Worm (Caenorhabditis elegans) whole organism, young adult: ENCODE measurements around the gene atp-4.

ENCODE experiments used
- B0035.1 ChIP-seq: sonication (generic microtip); optimal IDR thresholded peaks from 2 replicates; lab custom pipeline; 2016; ENCODE audit warnings: missing genetic modification characterization, mild to moderate bottlenecking, missing compliant biosample characterization, missing genotype, missing genetic modification reagents
- B0261.1 ChIP-seq: sonication (generic microtip); optimal IDR thresholded peaks from 2 replicates; lab custom pipeline; 2016; ENCODE audit warnings: mild to moderate bottlenecking, missing genetic modification characterization, moderate library complexity, missing compliant biosample characterization
- C06A6.2 ChIP-seq: fragments of 200-800 bp; sonication (Bioruptor generic); conservative IDR thresholded peaks from 2 replicates; pipeline ENCODE4 v1.3.6; 2022; ENCODE audit warnings: missing genetic modification characterization, missing compliant biosample characterization
- D2030.7 ChIP-seq: fragments of 200-800 bp; sonication (Bioruptor generic); IDR thresholded peaks from 2 replicates; pipeline ENCODE4 v1.3.6; 2022; ENCODE audit warnings: missing genetic modification reagents, missing genetic modification characterization, missing compliant biosample characterization
- F33H1.4 ChIP-seq: fragments of 200-800 bp; sonication (Bioruptor generic); IDR thresholded peaks from 2 replicates; pipeline ENCODE4 v1.3.6; 2022; ENCODE audit warnings: missing genetic modification reagents, missing genetic modification characterization, missing compliant biosample characterization
- F39B2.1 ChIP-seq: fragments of 200-800 bp; sonication (Bioruptor generic); IDR thresholded peaks from 2 replicates; pipeline ENCODE4 v1.3.6; 2022; ENCODE audit warnings: missing genetic modification reagents, missing genetic modification characterization, missing compliant biosample characterization
- F52B5.7 ChIP-seq: sonication (generic microtip); optimal IDR thresholded peaks from 2 replicates; lab custom pipeline; 2016; ENCODE audit warnings: mild to moderate bottlenecking, missing genetic modification characterization, missing compliant biosample characterization
- F57A8.1 ChIP-seq: fragments of 200-800 bp; sonication (Bioruptor generic); optimal IDR thresholded peaks from 2 replicates; lab custom pipeline; 2018; ENCODE audit warnings: mild to moderate bottlenecking, missing genetic modification characterization, moderate library complexity, missing compliant biosample characterization
- K11D2.4 ChIP-seq: fragments of 200-800 bp; sonication (Bioruptor generic); IDR thresholded peaks from 2 replicates; pipeline ENCODE4 v1.3.6; 2022; ENCODE audit warnings: missing genetic modification reagents, missing genetic modification characterization, missing compliant biosample characterization
- Y53F4B.3 ChIP-seq: fragments of 200-800 bp; sonication (Bioruptor generic); IDR thresholded peaks from 2 replicates; pipeline ENCODE4 v1.3.6; 2022; ENCODE audit warnings: missing genetic modification reagents, missing genetic modification characterization, missing compliant biosample characterization
- Y56A3A.18 ChIP-seq: fragments of 200-800 bp; sonication (Bioruptor generic); IDR thresholded peaks from 2 replicates; pipeline ENCODE4 v1.3.6; 2022; ENCODE audit warnings: missing genetic modification reagents, missing genetic modification characterization, missing compliant biosample characterization
- Y67H2A.10 ChIP-seq: fragments of 200-800 bp; sonication (Bioruptor generic); conservative IDR thresholded peaks from 2 replicates; pipeline ENCODE4 v1.3.6; 2022; ENCODE audit warnings: missing genetic modification reagents, missing genetic modification characterization, missing compliant biosample characterization
- Y79H2A.3 ChIP-seq: fragments of 200-800 bp; sonication (Bioruptor generic); conservative IDR thresholded peaks from 2 replicates; pipeline ENCODE4 v1.3.6; 2022; ENCODE audit warnings: missing genetic modification reagents, missing genetic modification characterization, missing compliant biosample characterization
- aptf-3 ChIP-seq: fragments of 200-800 bp; sonication (Bioruptor generic); IDR thresholded peaks from 2 replicates; pipeline ENCODE4 v1.3.6; 2022; ENCODE audit warnings: missing genetic modification characterization, missing compliant biosample characterization
- atf-7 ChIP-seq: sonication (generic microtip); optimal IDR thresholded peaks from 2 replicates; lab custom pipeline; 2017; ENCODE audit warnings: mild to moderate bottlenecking, missing genetic modification characterization, missing compliant biosample characterization
- athp-1 ChIP-seq: sonication (generic microtip); optimal IDR thresholded peaks from 2 replicates; lab custom pipeline; 2017; ENCODE audit warnings: mild to moderate bottlenecking, missing genetic modification characterization, missing compliant biosample characterization
- attf-5 ChIP-seq: fragments of 200-800 bp; sonication (Bioruptor generic); optimal IDR thresholded peaks from 2 replicates; lab custom pipeline; 2018; ENCODE audit warnings: mild to moderate bottlenecking, missing genetic modification characterization, missing compliant biosample characterization
- attf-6 ChIP-seq: fragments of 200-800 bp; sonication (Bioruptor generic); IDR thresholded peaks from 2 replicates; pipeline ENCODE4 v1.3.6; 2022; ENCODE audit warnings: missing genetic modification reagents, missing genetic modification characterization, missing compliant biosample characterization
- bed-2 ChIP-seq: fragments of 200-800 bp; sonication (Bioruptor generic); IDR thresholded peaks from 2 replicates; pipeline ENCODE4 v1.3.6; 2022; ENCODE audit warnings: missing genetic modification reagents, missing genetic modification characterization, missing compliant biosample characterization
- cebp-1 ChIP-seq, 2 experiments: fragments of 200-800 bp in 1 of 2; sonication (Bioruptor generic) in 1 of 2; sonication (generic microtip) in 1 of 2; IDR thresholded peaks in 1 of 2; optimal IDR thresholded peaks in 1 of 2; 2 replicates each; pipeline versions ENCODE4 v1.3.6 to Lab custom; 2017 to 2022; ENCODE audit warnings: missing compliant biosample characterization in 2 of 2, missing genetic modification characterization in 2 of 2, mild to moderate bottlenecking in 1 of 2, missing genetic modification reagents in 1 of 2, moderate library complexity in 1 of 2
- ceh-100 ChIP-seq: fragments of 200-800 bp; sonication (Bioruptor generic); IDR thresholded peaks from 2 replicates; pipeline ENCODE4 v1.3.6; 2022; ENCODE audit warnings: missing genetic modification reagents, missing genetic modification characterization, missing compliant biosample characterization
- ceh-58 ChIP-seq: fragments of 200-800 bp; sonication (Bioruptor generic); IDR thresholded peaks from 2 replicates; pipeline ENCODE4 v1.3.6; 2022; ENCODE audit warnings: missing genetic modification characterization, missing compliant biosample characterization
- dox-1 ChIP-seq: fragments of 200-800 bp; sonication (Bioruptor generic); IDR thresholded peaks from 2 replicates; pipeline ENCODE4 v1.3.6; 2022; ENCODE audit warnings: missing genetic modification reagents, missing genetic modification characterization, missing compliant biosample characterization
- dpff-1 ChIP-seq: sonication (generic microtip); optimal IDR thresholded peaks from 2 replicates; lab custom pipeline; 2017; ENCODE audit warnings: mild to moderate bottlenecking, missing genetic modification characterization, missing compliant biosample characterization
- ekl-4 ChIP-seq: fragments of 200-800 bp; sonication (Bioruptor generic); IDR thresholded peaks from 2 replicates; pipeline ENCODE4 v1.3.6; 2022; ENCODE audit warnings: missing genetic modification reagents, missing genetic modification characterization, missing compliant biosample characterization
- him-1 ChIP-seq: sonication (generic microtip); optimal IDR thresholded peaks from 2 replicates; lab custom pipeline; 2016; ENCODE audit warnings: missing genotype, missing genetic modification reagents, missing genetic modification characterization, missing compliant biosample characterization
- hrde-1 ChIP-seq: sonication (generic microtip); optimal IDR thresholded peaks from 2 replicates; lab custom pipeline; 2016; ENCODE audit warnings: missing genetic modification characterization, mild to moderate bottlenecking, missing compliant biosample characterization, moderate library complexity, missing genotype, missing genetic modification reagents, borderline replicate concordance
- lin-40 ChIP-seq: sonication (generic microtip); optimal IDR thresholded peaks from 2 replicates; lab custom pipeline; 2016; ENCODE audit warnings: missing genetic modification characterization, mild to moderate bottlenecking, missing compliant biosample characterization, missing genotype, missing genetic modification reagents
- lin-54 ChIP-seq: fragments of 200-800 bp; sonication (Bioruptor generic); optimal IDR thresholded peaks from 2 replicates; lab custom pipeline; 2018; ENCODE audit warnings: mild to moderate bottlenecking, missing genetic modification characterization, missing compliant biosample characterization
- lir-1 ChIP-seq: fragments of 200-800 bp; sonication (Bioruptor generic); conservative IDR thresholded peaks from 2 replicates; pipeline ENCODE4 v1.3.6; 2022; ENCODE audit warnings: missing genetic modification reagents, missing genetic modification characterization, missing compliant biosample characterization
- madf-6 ChIP-seq: fragments of 200-800 bp; sonication (Bioruptor generic); IDR thresholded peaks from 2 replicates; pipeline ENCODE4 v1.3.6; 2022; ENCODE audit warnings: missing genetic modification reagents, missing genetic modification characterization, missing compliant biosample characterization
- madf-8 ChIP-seq: fragments of 200-800 bp; sonication (Bioruptor generic); conservative IDR thresholded peaks from 2 replicates; pipeline ENCODE4 v1.3.6; 2022; ENCODE audit warnings: missing genetic modification reagents, missing genetic modification characterization, missing compliant biosample characterization
- mes-4 ChIP-seq: sonication (generic microtip); optimal IDR thresholded peaks from 2 replicates; lab custom pipeline; 2016; ENCODE audit warnings: missing genotype, missing genetic modification characterization, missing compliant biosample characterization
- nfya-1 ChIP-seq: sonication (generic microtip); optimal IDR thresholded peaks from 2 replicates; lab custom pipeline; 2017; ENCODE audit warnings: antibody characterized with exemption, missing compliant biosample characterization, missing genetic modification characterization, borderline replicate concordance; ENCODE audit not compliant: insufficient read depth
- nfyb-1 ChIP-seq: fragments of 200-800 bp; sonication (Bioruptor generic); IDR thresholded peaks from 2 replicates; pipeline ENCODE4 v1.3.6; 2022; ENCODE audit warnings: missing genetic modification reagents, missing genetic modification characterization, missing compliant biosample characterization
- nhr-80 ChIP-seq: sonication (generic microtip); optimal IDR thresholded peaks from 2 replicates; lab custom pipeline; 2016; ENCODE audit warnings: missing genetic modification characterization, missing compliant biosample characterization
- nhr-90 ChIP-seq: sonication (generic microtip); optimal IDR thresholded peaks from 2 replicates; lab custom pipeline; 2016; ENCODE audit warnings: missing genotype, mild to moderate bottlenecking, missing genetic modification characterization, missing compliant biosample characterization
- pha-4 ChIP-seq: fragments of 150-350 bp; sonication (generic microtip); optimal IDR thresholded peaks from 2 replicates; lab custom pipeline; 2014; ENCODE audit warnings: missing biosample characterization, missing genetic modification reagents, missing genetic modification characterization
- snpc-1.1 ChIP-seq: sonication (generic microtip); optimal IDR thresholded peaks from 2 replicates; lab custom pipeline; 2017; ENCODE audit warnings: missing genetic modification characterization, mild to moderate bottlenecking, missing compliant biosample characterization, antibody characterized with exemption, moderate library complexity, missing genotype, missing genetic modification reagents; ENCODE audit not compliant: insufficient read depth
- snpc-1.3 ChIP-seq: sonication (generic microtip); optimal IDR thresholded peaks from 2 replicates; lab custom pipeline; 2017; ENCODE audit warnings: missing genetic modification characterization, mild to moderate bottlenecking, missing compliant biosample characterization, antibody characterized with exemption, moderate library complexity, missing genotype, missing genetic modification reagents; ENCODE audit not compliant: insufficient read depth
- somi-1 ChIP-seq: fragments of 200-800 bp; sonication (Bioruptor generic); optimal IDR thresholded peaks from 2 replicates; lab custom pipeline; 2018; ENCODE audit warnings: mild to moderate bottlenecking, missing genetic modification characterization, missing compliant biosample characterization
- sptf-2 ChIP-seq: fragments of 200-800 bp; sonication (Bioruptor generic); optimal IDR thresholded peaks from 2 replicates; lab custom pipeline; 2018; ENCODE audit warnings: mild to moderate bottlenecking, missing genetic modification characterization, missing compliant biosample characterization
- tlf-1 ChIP-seq: fragments of 200-800 bp; sonication (Bioruptor generic); optimal IDR thresholded peaks from 2 replicates; lab custom pipeline; 2018; ENCODE audit warnings: mild to moderate bottlenecking, missing genetic modification characterization, missing compliant biosample characterization
- unc-130 ChIP-seq: sonication (generic microtip); optimal IDR thresholded peaks from 2 replicates; lab custom pipeline; 2016; ENCODE audit warnings: missing genetic modification reagents, missing genetic modification characterization, missing compliant biosample characterization
- xnd-1 ChIP-seq: sonication (generic microtip); optimal IDR thresholded peaks from 2 replicates; lab custom pipeline; 2016; ENCODE audit warnings: missing genotype, missing genetic modification reagents, missing genetic modification characterization, missing compliant biosample characterization
- ztf-26 ChIP-seq: sonication (generic microtip); optimal IDR thresholded peaks from 2 replicates; lab custom pipeline; 2017; ENCODE audit warnings: missing genetic modification characterization, missing compliant biosample characterization
- ztf-6 ChIP-seq: fragments of 200-800 bp; sonication (Bioruptor generic); IDR thresholded peaks from 2 replicates; pipeline ENCODE4 v1.3.6; 2022; ENCODE audit warnings: missing genetic modification reagents, missing genetic modification characterization, missing compliant biosample characterization

The atp-4 gene

ce11 chrV:6427433-6427832 lies 521 bp upstream of the atp-4 start (continued):
- no peak for TF ChIP-seq atf-7 (tag; lab: Kevin White, UChicago)
- peak; percentile 37; the same call in 1 of the 2 replicates for TF ChIP-seq K11D2.4
- no peak for TF ChIP-seq mes-4 (tag; lab: Kevin White, UChicago)
- TF ChIP-seq ztf-26 (tag; lab: Kevin White, UChicago): no peak
- TF ChIP-seq ekl-4 (GFP tag; lab: Robert Waterston, UW): peak; percentile 24; the same call in 1 of the 2 replicates
- TF ChIP-seq nfya-1 (tag; lab: Kevin White, UChicago): no peak
- TF ChIP-seq tlf-1 (GFP tag; lab: Kevin White, UChicago): no peak
- no peak for TF ChIP-seq lin-40 (tag; lab: Kevin White, UChicago)
- no peak for TF ChIP-seq somi-1 (GFP tag; lab: Kevin White, UChicago)
- TF ChIP-seq cebp-1 (GFP tag; IDR thresholded peaks at IDR 0.05; lab: Robert Waterston, UW): no peak
- peak; percentile 27 for TF ChIP-seq cebp-1 (tag; optimal IDR thresholded peaks at IDR 0.05; lab: Kevin White, UChicago)
- TF ChIP-seq pha-4: no peak
- 0 out of 2 replicates have a peak, but pooled peaks have one; percentile 50 for TF ChIP-seq nfyb-1 (GFP tag; lab: Robert Waterston, UW)
- TF ChIP-seq him-1 (tag; lab: Kevin White, UChicago): no peak
- TF ChIP-seq athp-1 (tag; lab: Kevin White, UChicago): no peak
- TF ChIP-seq B0261.1 (tag; lab: Kevin White, UChicago): no peak
- TF ChIP-seq hrde-1 (tag; lab: Kevin White, UChicago): no peak
- no peak for TF ChIP-seq Y56A3A.18 (GFP tag; lab: Robert Waterston, UW)
- no peak for TF ChIP-seq aptf-3 (GFP tag; lab: Robert Waterston, UW)
- TF ChIP-seq F39B2.1 (GFP tag; lab: Robert Waterston, UW): no peak
- no peak for TF ChIP-seq F52B5.7
- peak; percentile 37; the same call in 1 of the 2 replicates for TF ChIP-seq F33H1.4 (GFP tag; lab: Robert Waterston, UW)
- peak; percentile 13; the same call in 1 of the 2 replicates for TF ChIP-seq D2030.7 (GFP tag; lab: Robert Waterston, UW)
- peak; percentile 37; the same call in 1 of the 2 replicates for TF ChIP-seq ztf-6
- no peak for TF ChIP-seq nhr-90
- no peak for TF ChIP-seq bed-2 (GFP tag; lab: Robert Waterston, UW)
- no peak for TF ChIP-seq madf-8 (GFP tag; lab: Robert Waterston, UW)
- TF ChIP-seq F57A8.1 (GFP tag; lab: Kevin White, UChicago): no peak
- TF ChIP-seq attf-5 (GFP tag; lab: Kevin White, UChicago): no peak
- TF ChIP-seq ceh-58 (GFP tag; lab: Robert Waterston, UW): no peak
- peak; percentile 52; the same call in 1 of the 2 replicates for TF ChIP-seq madf-6 (GFP tag; lab: Robert Waterston, UW)
- TF ChIP-seq Y79H2A.3 (GFP tag; lab: Robert Waterston, UW): no peak
- no peak for TF ChIP-seq snpc-1.3 (tag; lab: Kevin White, UChicago)
- no peak for TF ChIP-seq attf-6

- no peak for TF ChIP-seq snpc-1.1 (tag; lab: Kevin White, UChicago)
- no peak for TF ChIP-seq ceh-100 (GFP tag; lab: Robert Waterston, UW)
- TF ChIP-seq dpff-1 (tag; lab: Kevin White, UChicago): no peak
- peak; percentile 16 for TF ChIP-seq nhr-80 (tag; lab: Kevin White, UChicago)
- no peak for TF ChIP-seq tlf-1 (GFP tag; lab: Kevin White, UChicago)
- TF ChIP-seq Y67H2A.10: no peak
- no peak for TF ChIP-seq xnd-1 (tag; lab: Kevin White, UChicago)
- TF ChIP-seq atf-7 (tag; lab: Kevin White, UChicago): no peak
- no peak for TF ChIP-seq C06A6.2 (GFP tag; lab: Robert Waterston, UW)
- no peak for TF ChIP-seq unc-130
- TF ChIP-seq B0035.1 (tag; lab: Kevin White, UChicago): no peak
- no peak for TF ChIP-seq bed-2 (GFP tag; lab: Robert Waterston, UW)
- TF ChIP-seq Y53F4B.3 (GFP tag; lab: Robert Waterston, UW): no peak
- 0 out of 2 replicates have a peak, but pooled peaks have one; percentile 15 for TF ChIP-seq nfyb-1 (GFP tag; lab: Robert Waterston, UW)
- no peak for TF ChIP-seq sptf-2 (GFP tag; lab: Kevin White, UChicago)
- no peak for TF ChIP-seq lin-54 (GFP tag; lab: Kevin White, UChicago)
- TF ChIP-seq Y79H2A.3 (GFP tag; lab: Robert Waterston, UW): no peak
- peak; percentile 31; the same call in 1 of the 2 replicates for TF ChIP-seq dox-1 (GFP tag; lab: Robert Waterston, UW)
- no peak for TF ChIP-seq somi-1 (GFP tag; lab: Kevin White, UChicago)
- TF ChIP-seq lir-1 (GFP tag; lab: Robert Waterston, UW): no peak
These were observed 985 bp downstream of the atp-4 start, which contains the start of gene T05H4.11 for ce11 chrV:6425927-6426326. Gene T05H4.11, minus strand, starts transcription at chrV:6426261.
